Fruit fly (Drosophila melanogaster) whole organism: Measurements from ENCODE around the gene HP4.

ENCODE experiments used
- CG8478 ChIP-seq: fragments of >200 bp; optimal IDR thresholded peaks from 2 replicates; lab custom pipeline; 2018; ENCODE audit warnings: inconsistent platforms
- Dll ChIP-seq: fragments of >200 bp; optimal IDR thresholded peaks from 2 replicates; lab custom pipeline; 2017
- EcR ChIP-seq, 2 experiments: fragments of >200 bp; optimal IDR thresholded peaks; 2 replicates each; lab custom pipeline; 2017; ENCODE audit warnings: missing biosample characterization in 2 of 2, missing genetic modification characterization in 2 of 2, missing genetic modification reagents in 2 of 2
- pan ChIP-seq: fragments of >200 bp; optimal IDR thresholded peaks from 2 replicates; lab custom pipeline; 2017
- psq ChIP-seq: fragments of >200 bp; optimal IDR thresholded peaks from 2 replicates; lab custom pipeline; 2017
- usp ChIP-seq: fragments of >200 bp; optimal IDR thresholded peaks from 2 replicates; lab custom pipeline; 2017; ENCODE audit warnings: missing biosample characterization, missing genetic modification characterization, mixed read lengths

DNA sequence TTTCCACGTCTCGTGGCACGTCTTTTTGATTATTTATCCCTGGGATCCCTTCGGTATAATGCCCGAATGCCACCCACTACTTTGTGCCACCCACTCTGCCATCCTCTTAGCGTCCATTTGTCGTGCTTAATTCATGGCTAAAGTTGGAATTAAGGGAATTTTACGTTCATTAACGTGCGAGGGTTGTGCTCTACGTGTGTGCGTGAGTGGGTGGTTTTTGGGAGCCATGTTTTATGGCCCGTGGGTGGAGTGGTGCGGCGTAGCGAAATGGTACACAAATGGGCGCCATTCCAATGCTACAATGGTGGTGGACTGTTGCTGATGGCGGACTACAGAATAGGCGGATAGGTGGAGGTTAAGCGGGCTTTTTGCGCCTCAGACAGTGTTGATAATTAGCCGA, 8.8 kb downstream of the HP4 start:
- TF ChIP-seq EcR (GFP tag; optimal IDR thresholded peaks at IDR 0.05; lab: Kevin White, UChicago) (no peak), psq (lab: Kevin White, UChicago) (no peak), usp (GFP tag; lab: Kevin White, UChicago) (no peak), pan (no peak), CG8478 (no peak), Dll (lab: Kevin White, UChicago) (no peak)
